Worm (Caenorhabditis elegans) whole organism, early embryonic: ENCODE measurements around the gene F11A5.16.

Source experiments
- B0310.2 ChIP-seq: sonication (generic microtip); optimal IDR thresholded peaks from 2 replicates; lab custom pipeline; 2016; ENCODE audit warnings: mild to moderate bottlenecking, missing genetic modification characterization, missing compliant biosample characterization
- F13C5.2 ChIP-seq: sonication (generic microtip); optimal IDR thresholded peaks from 2 replicates; lab custom pipeline; 2017; ENCODE audit warnings: mild to moderate bottlenecking, missing genetic modification characterization, inconsistent platforms, missing compliant biosample characterization
- aly-1 ChIP-seq: sonication (generic microtip); optimal IDR thresholded peaks from 2 replicates; lab custom pipeline; 2016; ENCODE audit warnings: missing genetic modification characterization, missing compliant biosample characterization
- ama-1 ChIP-seq: fragments of 150-350 bp; optimal IDR thresholded peaks from 2 replicates; lab custom pipeline; 2014
- ceh-13 ChIP-seq: fragments of 200-800 bp; sonication (Bioruptor generic); optimal IDR thresholded peaks from 2 replicates; lab custom pipeline; 2018; ENCODE audit warnings: mild to moderate bottlenecking, missing genetic modification characterization, missing compliant biosample characterization
- ceh-36 ChIP-seq: sonication (generic microtip); optimal IDR thresholded peaks from 2 replicates; lab custom pipeline; 2016; ENCODE audit warnings: missing genetic modification characterization, inconsistent platforms, missing compliant biosample characterization
- ets-7 ChIP-seq: sonication (generic microtip); optimal IDR thresholded peaks from 2 replicates; lab custom pipeline; 2016; ENCODE audit warnings: missing genotype, missing genetic modification characterization, missing compliant biosample characterization
- flt-1 ChIP-seq: fragments of 200-800 bp; sonication (Bioruptor generic); IDR thresholded peaks from 2 replicates; pipeline ENCODE4 v1.3.6; 2022; ENCODE audit warnings: missing genetic modification characterization, missing compliant biosample characterization
- hmbx-1 ChIP-seq: sonication (generic microtip); optimal IDR thresholded peaks from 2 replicates; lab custom pipeline; 2016; ENCODE audit warnings: mild to moderate bottlenecking, missing genetic modification characterization, missing compliant biosample characterization
- hmg-4 ChIP-seq: fragments of 200-800 bp; sonication (Bioruptor generic); optimal IDR thresholded peaks from 2 replicates; lab custom pipeline; 2018; ENCODE audit warnings: mild to moderate bottlenecking, missing genetic modification characterization, missing compliant biosample characterization
- hnd-1 ChIP-seq: sonication (generic microtip); optimal IDR thresholded peaks from 2 replicates; lab custom pipeline; 2016; ENCODE audit warnings: missing genetic modification characterization, missing compliant biosample characterization
- pes-1 ChIP-seq: fragments of 200-800 bp; sonication (Bioruptor generic); IDR thresholded peaks from 2 replicates; pipeline ENCODE4 v1.3.6; 2022; ENCODE audit warnings: missing genetic modification reagents, missing genetic modification characterization, missing compliant biosample characterization
- scrt-1 ChIP-seq: fragments of 200-800 bp; sonication (Bioruptor generic); IDR thresholded peaks from 2 replicates; pipeline ENCODE4 v1.3.6; 2022; ENCODE audit warnings: missing genetic modification characterization, missing compliant biosample characterization
- sea-1 ChIP-seq: fragments of 200-800 bp; sonication (Bioruptor generic); conservative IDR thresholded peaks from 2 replicates; pipeline ENCODE4 v1.3.6; 2022; ENCODE audit warnings: missing genetic modification characterization, missing compliant biosample characterization
- tbx-11 ChIP-seq: fragments of 200-800 bp; sonication (Bioruptor generic); IDR thresholded peaks from 2 replicates; pipeline ENCODE4 v1.3.6; 2022; ENCODE audit warnings: missing genetic modification characterization, missing compliant biosample characterization
- tbx-37 ChIP-seq: fragments of 200-800 bp; sonication (Bioruptor generic); conservative IDR thresholded peaks from 2 replicates; pipeline ENCODE4 v1.3.6; 2022; ENCODE audit warnings: missing genetic modification reagents, missing genetic modification characterization, missing compliant biosample characterization
- tra-4 ChIP-seq: sonication (generic microtip); optimal IDR thresholded peaks from 2 replicates; lab custom pipeline; 2017; ENCODE audit warnings: missing genetic modification characterization, missing compliant biosample characterization

The F11A5.16 gene

ce11 chrV:16209837-16210236 lies 915 bp upstream of the F11A5.16 start, which contains the start of gene oac-15:
Gene oac-15 (minus strand): TSS chrV:16209937.
- TF ChIP-seq pes-1 (GFP tag; lab: Robert Waterston, UW) (no peak), ceh-36 (no peak), tbx-37 (GFP tag; lab: Robert Waterston, UW) (no peak), scrt-1 (GFP tag; lab: Robert Waterston, UW) (no peak), sea-1 (GFP tag; lab: Robert Waterston, UW) (no peak), hnd-1 (tag; lab: Kevin White, UChicago) (no peak), hmg-4 (GFP tag; lab: Kevin White, UChicago) (no peak)

ce11 chrV:16211713-16212112 lies 961 bp downstream of the F11A5.16 start:
- TF ChIP-seq tbx-11 (GFP tag; lab: Robert Waterston, UW) (no peak), F13C5.2 (tag; lab: Kevin White, UChicago) (no peak), sea-1 (GFP tag; lab: Robert Waterston, UW) (no peak), ama-1 (lab: Kevin White, UChicago) (no peak)

ce11 chrV:16213323-16213722 lies 2.6 kb downstream of the F11A5.16 start:
- no peak for TF ChIP-seq ceh-36
- no peak for TF ChIP-seq B0310.2 (tag; lab: Kevin White, UChicago)
- TF ChIP-seq scrt-1 (GFP tag; lab: Robert Waterston, UW) = no peak
- no peak for TF ChIP-seq hnd-1 (tag; lab: Kevin White, UChicago)
- TF ChIP-seq ama-1 (lab: Kevin White, UChicago) = no peak

- TF ChIP-seq F13C5.2 (tag; lab: Kevin White, UChicago) = no peak
- TF ChIP-seq ama-1 (lab: Kevin White, UChicago) = no peak
- TF ChIP-seq flt-1 = no peak
- TF ChIP-seq sea-1 (GFP tag; lab: Robert Waterston, UW) = no peak
- no peak for TF ChIP-seq hnd-1 (tag; lab: Kevin White, UChicago)
- TF ChIP-seq B0310.2 (tag; lab: Kevin White, UChicago) = no peak
- no peak for TF ChIP-seq ets-7 (tag; lab: Kevin White, UChicago)
- no peak for TF ChIP-seq tbx-11 (GFP tag; lab: Robert Waterston, UW)
- TF ChIP-seq hmbx-1 (tag; lab: Kevin White, UChicago) = no peak
Observed at ce11 chrV:16214505-16214904, 3.8 kb downstream of the F11A5.16 start, which contains the start of gene F11A5.9. Gene F11A5.9 (plus strand): TSS chrV:16214890.

ce11 chrV:16218522-16218921 lies 7.8 kb downstream of the F11A5.16 start, which contains the start of gene F11A5.15:
Gene F11A5.15 (minus strand): TSS chrV:16218622.
- TF ChIP-seq ceh-36 (no peak), hnd-1 (tag; lab: Kevin White, UChicago) (no peak), tbx-11 (GFP tag; lab: Robert Waterston, UW) (no peak), sea-1 (GFP tag; lab: Robert Waterston, UW) (no peak), hmbx-1 (tag; lab: Kevin White, UChicago) (no peak), hmg-4 (GFP tag; lab: Kevin White, UChicago) (no peak)

- TF ChIP-seq ets-7 (tag; lab: Kevin White, UChicago) (no peak), pes-1 (GFP tag; lab: Robert Waterston, UW) (no peak), sea-1 (GFP tag; lab: Robert Waterston, UW) (no peak), aly-1 (no peak), tbx-37 (GFP tag; lab: Robert Waterston, UW) (no peak), B0310.2 (tag; lab: Kevin White, UChicago) (no peak), F13C5.2 (tag; lab: Kevin White, UChicago) (no peak), scrt-1 (GFP tag; lab: Robert Waterston, UW) (no peak), ama-1 (lab: Kevin White, UChicago) (no peak), tbx-11 (GFP tag; lab: Robert Waterston, UW) (no peak), tra-4 (tag; lab: Kevin White, UChicago) (no peak), ceh-36 (no peak), hmg-4 (GFP tag; lab: Kevin White, UChicago) (no peak), ceh-13 (GFP tag; lab: Kevin White, UChicago) (no peak)
Observed at ce11 chrV:16218972-16219757, 8.4 kb downstream of the F11A5.16 start, which contains the start of gene glc-1. Gene glc-1 (plus strand): TSS chrV:16219634.

ce11 chrV:16220020-16220419 lies 9.3 kb downstream of the F11A5.16 start:
- TF ChIP-seq B0310.2 (tag; lab: Kevin White, UChicago) (no peak), F13C5.2 (tag; lab: Kevin White, UChicago) (no peak), aly-1 (no peak), sea-1 (GFP tag; lab: Robert Waterston, UW) (no peak), tbx-11 (GFP tag; lab: Robert Waterston, UW) (no peak), hmg-4 (GFP tag; lab: Kevin White, UChicago) (no peak), hmbx-1 (tag; lab: Kevin White, UChicago) (no peak), ama-1 (lab: Kevin White, UChicago) (no peak), ets-7 (tag; lab: Kevin White, UChicago) (no peak), ceh-13 (GFP tag; lab: Kevin White, UChicago) (no peak), tra-4 (tag; lab: Kevin White, UChicago) (no peak), hnd-1 (tag; lab: Kevin White, UChicago) (no peak), scrt-1 (GFP tag; lab: Robert Waterston, UW) (no peak), pes-1 (GFP tag; lab: Robert Waterston, UW) (no peak)
